Fruit fly (Drosophila melanogaster): Measurements from ENCODE around the gene SmydA-8.

- TF ChIP-seq Vsx1 (GFP tag; optimal IDR thresholded peaks at IDR 0.05) (no peak), CG8478 (optimal IDR thresholded peaks at IDR 0.05) (no peak), wor (GFP tag; IDR thresholded peaks at IDR 0.05) (no peak), CG11504 (tag; optimal IDR thresholded peaks at IDR 0.05) (no peak), Side (GFP tag; optimal IDR thresholded peaks at IDR 0.05) (no peak), Nf-YA (GFP tag; IDR thresholded peaks at IDR 0.05) (no peak), CG8765 (GFP tag; IDR thresholded peaks at IDR 0.05) (no peak), chif (GFP tag; optimal IDR thresholded peaks at IDR 0.05) (no peak), tin (GFP tag; optimal IDR thresholded peaks at IDR 0.05) (no peak), CG4854 (GFP tag; optimal IDR thresholded peaks at IDR 0.05) (no peak), pzg (GFP tag; optimal IDR thresholded peaks at IDR 0.05) (no peak), eyg (GFP tag; optimal IDR thresholded peaks at IDR 0.05) (no peak)
These were observed 19.2 kb downstream of the SmydA-8 start for dm6 chrX:2194208-2195094.
